Worm (Caenorhabditis elegans) whole organism, L1 larva: ENCODE results near the gene C14F11.4.

Experiments
- C04F5.9 ChIP-seq: sonication (generic microtip); optimal IDR thresholded peaks from 2 replicates; lab custom pipeline; 2016; ENCODE audit warnings: missing genetic modification characterization, missing compliant biosample characterization
- C16A3.4 ChIP-seq: fragments of 150-350 bp; optimal IDR thresholded peaks from 2 replicates; lab custom pipeline; 2014; ENCODE audit warnings: missing biosample characterization, missing genetic modification characterization
- Y116A8C.19 ChIP-seq: sonication (generic microtip); optimal IDR thresholded peaks from 2 replicates; lab custom pipeline; 2016; ENCODE audit warnings: missing compliant biosample characterization, missing genetic modification characterization, borderline replicate concordance
- aha-1 ChIP-seq: fragments of 150-350 bp; optimal IDR thresholded peaks from 2 replicates; lab custom pipeline; 2014; ENCODE audit warnings: missing biosample characterization, missing genetic modification characterization
- alr-1 ChIP-seq: fragments of 200-800 bp; sonication (Bioruptor generic); optimal IDR thresholded peaks from 2 replicates; lab custom pipeline; 2018; ENCODE audit warnings: borderline replicate concordance, mild to moderate bottlenecking, missing genetic modification characterization, missing compliant biosample characterization
- aly-2 ChIP-seq: fragments of 150-350 bp; optimal IDR thresholded peaks from 2 replicates; lab custom pipeline; 2014; ENCODE audit warnings: missing biosample characterization, missing genetic modification characterization
- blmp-1 ChIP-seq: fragments of 150-350 bp; optimal IDR thresholded peaks from 2 replicates; lab custom pipeline; 2014; ENCODE audit warnings: missing biosample characterization, missing genetic modification characterization
- ceh-63 ChIP-seq: fragments of 200-800 bp; sonication (Bioruptor generic); optimal IDR thresholded peaks from 2 replicates; lab custom pipeline; 2018; ENCODE audit warnings: mild to moderate bottlenecking, missing genetic modification characterization, missing compliant biosample characterization
- ceh-82 ChIP-seq, 3 experiments: fragments of 150-350 bp in 1 of 3; sonication (generic microtip) in 2 of 3; optimal IDR thresholded peaks; 2 replicates each; lab custom pipeline; 2014 to 2017; ENCODE audit warnings: missing biosample characterization in 3 of 3, missing genetic modification characterization in 3 of 3
- ceh-88 ChIP-seq: fragments of 200-800 bp; sonication (Bioruptor generic); IDR thresholded peaks from 2 replicates; pipeline ENCODE4 v1.3.6; 2022; ENCODE audit warnings: missing genetic modification characterization, missing compliant biosample characterization
- dsc-1 ChIP-seq: sonication (generic microtip); optimal IDR thresholded peaks from 2 replicates; lab custom pipeline; 2016; ENCODE audit warnings: mild to moderate bottlenecking, missing genetic modification characterization, missing compliant biosample characterization
- efl-1 ChIP-seq, 4 experiments: fragments of 150-350 bp; optimal IDR thresholded peaks in 3 of 4; peaks in 1 of 4; 1 replicate in 1 of 4; 2 replicates in 3 of 4; lab custom pipeline; 2014; ENCODE audit warnings: missing biosample characterization in 2 of 4, missing genetic modification characterization in 2 of 4, missing genetic modification reagents in 2 of 4
- efl-3 ChIP-seq: fragments of 200-800 bp; sonication (Bioruptor generic); optimal IDR thresholded peaks from 2 replicates; lab custom pipeline; 2018; ENCODE audit warnings: mild to moderate bottlenecking, missing genetic modification characterization, missing compliant biosample characterization
- egl-27 ChIP-seq, 2 experiments: fragments of 150-350 bp in 1 of 2; sonication (generic microtip); optimal IDR thresholded peaks; 3 replicates each; lab custom pipeline; 2017 to 2018; ENCODE audit warnings: missing biosample characterization in 2 of 2, missing genetic modification characterization in 2 of 2, missing genetic modification reagents in 2 of 2
- elt-2 ChIP-seq: sonication (generic microtip); optimal IDR thresholded peaks from 2 replicates; lab custom pipeline; 2016; ENCODE audit warnings: missing genetic modification characterization, mild to moderate bottlenecking, inconsistent platforms, missing compliant biosample characterization, missing genetic modification reagents
- elt-3 ChIP-seq, 6 experiments: fragments of 150-350 bp in 1 of 6; sonication (generic microtip); optimal IDR thresholded peaks; 2 replicates each; lab custom pipeline; 2017 to 2018; ENCODE audit warnings: missing biosample characterization in 6 of 6, missing genetic modification characterization in 6 of 6, inconsistent platforms in 1 of 6
- ets-5 ChIP-seq: fragments of 200-800 bp; sonication (Bioruptor generic); IDR thresholded peaks from 2 replicates; pipeline ENCODE4 v1.3.6; 2022; ENCODE audit warnings: missing genetic modification characterization, missing compliant biosample characterization
- fkh-10 ChIP-seq: sonication (generic microtip); optimal IDR thresholded peaks from 2 replicates; lab custom pipeline; 2017; ENCODE audit warnings: missing biosample characterization, missing genetic modification reagents, missing genetic modification characterization
- fkh-4 ChIP-seq: sonication (generic microtip); optimal IDR thresholded peaks from 2 replicates; lab custom pipeline; 2016; ENCODE audit warnings: missing compliant biosample characterization, missing genetic modification characterization, borderline replicate concordance
- fkh-8 ChIP-seq: sonication (generic microtip); optimal IDR thresholded peaks from 2 replicates; lab custom pipeline; 2016; ENCODE audit warnings: mild to moderate bottlenecking, missing genetic modification characterization, missing compliant biosample characterization
- fos-1 ChIP-seq: fragments of 150-350 bp; optimal IDR thresholded peaks from 2 replicates; lab custom pipeline; 2014; ENCODE audit warnings: missing biosample characterization, missing genetic modification characterization
- hpl-2 ChIP-seq: fragments of 150-350 bp; optimal IDR thresholded peaks from 2 replicates; lab custom pipeline; 2014; ENCODE audit warnings: missing biosample characterization, missing genetic modification reagents, missing genetic modification characterization
- irx-1 ChIP-seq: sonication (generic microtip); optimal IDR thresholded peaks from 2 replicates; lab custom pipeline; 2016; ENCODE audit warnings: missing genetic modification characterization, missing compliant biosample characterization
- isw-1 ChIP-seq: fragments of 200-800 bp; sonication (Bioruptor generic); IDR thresholded peaks from 2 replicates; pipeline ENCODE4 v1.3.6; 2022; ENCODE audit warnings: missing genetic modification characterization, missing compliant biosample characterization
- lin-14 ChIP-seq: fragments of 200-800 bp; sonication (Bioruptor generic); optimal IDR thresholded peaks from 2 replicates; lab custom pipeline; 2018; ENCODE audit warnings: mild to moderate bottlenecking, missing genetic modification characterization, moderate library complexity, missing compliant biosample characterization
- lsy-2 ChIP-seq, 2 experiments: fragments of 150-350 bp; optimal IDR thresholded peaks; 2 replicates each; lab custom pipeline; 2014; ENCODE audit warnings: missing biosample characterization in 2 of 2, missing genetic modification characterization in 2 of 2
- mab-9 ChIP-seq: fragments of 200-800 bp; sonication (Bioruptor generic); IDR thresholded peaks from 2 replicates; pipeline ENCODE4 v1.3.6; 2022; ENCODE audit warnings: missing genetic modification reagents, missing genetic modification characterization, missing compliant biosample characterization
- nhr-11 ChIP-seq: fragments of 150-350 bp; optimal IDR thresholded peaks from 2 replicates; lab custom pipeline; 2014; ENCODE audit warnings: missing biosample characterization, missing genetic modification characterization
- nhr-19 ChIP-seq: fragments of 200-800 bp; sonication (Bioruptor generic); conservative IDR thresholded peaks from 2 replicates; pipeline ENCODE4 v1.3.6; 2022; ENCODE audit warnings: missing genetic modification characterization, missing compliant biosample characterization
- nhr-20 ChIP-seq: sonication (generic microtip); optimal IDR thresholded peaks from 2 replicates; lab custom pipeline; 2016; ENCODE audit warnings: mild to moderate bottlenecking, missing genetic modification characterization, missing compliant biosample characterization
- nhr-28 ChIP-seq: fragments of 150-350 bp; optimal IDR thresholded peaks from 2 replicates; lab custom pipeline; 2014; ENCODE audit warnings: missing biosample characterization, missing genetic modification characterization
- nhr-47 ChIP-seq: sonication (generic microtip); optimal IDR thresholded peaks from 2 replicates; lab custom pipeline; 2016; ENCODE audit warnings: mild to moderate bottlenecking, missing genetic modification characterization, moderate library complexity, missing compliant biosample characterization
- nhr-71 ChIP-seq: sonication (generic microtip); optimal IDR thresholded peaks from 2 replicates; lab custom pipeline; 2016; ENCODE audit warnings: mild to moderate bottlenecking, missing genetic modification characterization, moderate library complexity, missing compliant biosample characterization
- nhr-76 ChIP-seq: sonication (generic microtip); optimal IDR thresholded peaks from 2 replicates; lab custom pipeline; 2017; ENCODE audit warnings: missing biosample characterization, missing genetic modification characterization
- nhr-77 ChIP-seq: fragments of 150-350 bp; optimal IDR thresholded peaks from 2 replicates; lab custom pipeline; 2014; ENCODE audit warnings: missing biosample characterization, missing genetic modification characterization
- nhr-85 ChIP-seq: sonication (generic microtip); peaks from one replicate; lab custom pipeline; 2016; ENCODE audit warnings: missing genetic modification characterization, inconsistent platforms, missing compliant biosample characterization
- nhr-90 ChIP-seq: sonication (generic microtip); optimal IDR thresholded peaks from 2 replicates; lab custom pipeline; 2016; ENCODE audit warnings: mild to moderate bottlenecking, missing genetic modification characterization, missing compliant biosample characterization; ENCODE audit not compliant: poor library complexity
- pag-3 ChIP-seq: sonication (generic microtip); optimal IDR thresholded peaks from 2 replicates; lab custom pipeline; 2017; ENCODE audit warnings: missing genetic modification characterization, mild to moderate bottlenecking, missing compliant biosample characterization, antibody characterized with exemption, borderline replicate concordance; ENCODE audit not compliant: insufficient read depth
- rnt-1 ChIP-seq: sonication (generic microtip); optimal IDR thresholded peaks from 2 replicates; lab custom pipeline; 2016; ENCODE audit warnings: mild to moderate bottlenecking, missing genetic modification characterization, moderate library complexity, missing compliant biosample characterization
- skn-1 ChIP-seq: fragments of 150-350 bp; optimal IDR thresholded peaks from 2 replicates; lab custom pipeline; 2014; ENCODE audit warnings: missing biosample characterization, missing genetic modification characterization
- snpc-4 ChIP-seq: fragments of 150-350 bp; optimal IDR thresholded peaks from 2 replicates; lab custom pipeline; 2014; ENCODE audit warnings: missing biosample characterization, missing genetic modification characterization
- snu-23 ChIP-seq: sonication (generic microtip); optimal IDR thresholded peaks from 2 replicates; lab custom pipeline; 2016; ENCODE audit warnings: missing genetic modification characterization, missing compliant biosample characterization
- sup-37 ChIP-seq: fragments of 200-800 bp; sonication (Bioruptor generic); optimal IDR thresholded peaks from 2 replicates; lab custom pipeline; 2018; ENCODE audit warnings: mild to moderate bottlenecking, missing genetic modification characterization, missing compliant biosample characterization
- tbx-2 ChIP-seq: sonication (generic microtip); optimal IDR thresholded peaks from 2 replicates; lab custom pipeline; 2016; ENCODE audit warnings: missing genetic modification characterization, missing compliant biosample characterization
- unc-130 ChIP-seq: fragments of 150-350 bp; optimal IDR thresholded peaks from 2 replicates; lab custom pipeline; 2017; ENCODE audit warnings: missing biosample characterization, missing genetic modification characterization, inconsistent platforms
- unc-30 ChIP-seq: sonication (generic microtip); optimal IDR thresholded peaks from 2 replicates; lab custom pipeline; 2017; ENCODE audit warnings: missing biosample characterization, missing genetic modification characterization
- zip-4 ChIP-seq: fragments of 200-800 bp; sonication (Bioruptor generic); optimal IDR thresholded peaks from 2 replicates; lab custom pipeline; 2018; ENCODE audit warnings: mild to moderate bottlenecking, missing genetic modification characterization, moderate library complexity, missing compliant biosample characterization
- ztf-11 ChIP-seq, 2 experiments: sonication (generic microtip); optimal IDR thresholded peaks; 2 replicates each; lab custom pipeline; 2016 to 2017; ENCODE audit warnings: missing genetic modification characterization in 2 of 2, missing biosample characterization in 1 of 2, missing compliant biosample characterization in 1 of 2
- ztf-4 ChIP-seq: fragments of 150-350 bp; optimal IDR thresholded peaks from 2 replicates; lab custom pipeline; 2014; ENCODE audit warnings: missing biosample characterization, missing genetic modification characterization

Gene C14F11.4

ce11 chrX:6251947-6252617 lies 19.2 kb upstream of the C14F11.4 start (continued):
- TF ChIP-seq nhr-20 (tag; lab: Kevin White, UChicago) (peak; percentile 33), fkh-8 (tag; lab: Kevin White, UChicago) (peak; percentile 52), nhr-47 (tag; lab: Kevin White, UChicago) (peak; percentile 78), hpl-2 (GFP tag; lab: Kevin White, UChicago) (no peak), lin-14 (GFP tag; lab: Kevin White, UChicago) (peak; percentile 46), snpc-4 (tag; lab: Kevin White, UChicago) (no peak), nhr-19 (GFP tag; lab: Robert Waterston, UW) (peak; percentile 62), elt-2 (peak; percentile 64), dsc-1 (tag; lab: Kevin White, UChicago) (peak; percentile 66), nhr-77 (tag; lab: Kevin White, UChicago) (peak; percentile 20), ceh-88 (GFP tag; lab: Robert Waterston, UW) (peak; percentile 64), unc-130 (tag; lab: Kevin White, UChicago) (peak; percentile 14), irx-1 (tag; lab: Kevin White, UChicago) (peak; percentile 65), ztf-11 (tag; optimal IDR thresholded peaks at IDR 0.05; lab: Kevin White, UChicago) (peak in 1 of 2 experiments; percentile 43), snu-23 (peak; percentile 73), unc-30 (tag; lab: Kevin White, UChicago) (no peak), aly-2 (tag; lab: Kevin White, UChicago) (peak; percentile 26), blmp-1 (tag; lab: Kevin White, UChicago) (no peak), skn-1 (tag; lab: Kevin White, UChicago) (no peak), efl-1 (optimal IDR thresholded peaks at IDR 0.05; lab: Kevin White, UChicago) (peak; percentile 21 to 23), efl-1 (GFP tag; optimal IDR thresholded peaks at IDR 0.05 in 1 of 2; lab: Kevin White, UChicago) (no peak), ceh-82 (tag; optimal IDR thresholded peaks at IDR 0.05; lab: Kevin White, UChicago) (peak; percentile 16 to 48 (median 39)), ets-5 (GFP tag; lab: Robert Waterston, UW) (no peak), lsy-2 (tag; optimal IDR thresholded peaks at IDR 0.05; lab: Kevin White, UChicago) (peak in 1 of 2 experiments; percentile 27), elt-3 (tag; optimal IDR thresholded peaks at IDR 0.05; lab: Kevin White, UChicago) (peak in 1 of 6 experiments; percentile 16), nhr-85 (tag; lab: Kevin White, UChicago) (peak; percentile 88), pag-3 (tag; lab: Kevin White, UChicago) (no peak), fos-1 (tag; lab: Kevin White, UChicago) (peak; percentile 22)
- TF ChIP-seq, all 84 proteins: peak for 37

ce11 chrX:6251321-6251720 lies 18.5 kb upstream of the C14F11.4 start:
- no peak for TF ChIP-seq nhr-76 (tag; lab: Kevin White, UChicago)
- no peak for TF ChIP-seq nhr-11 (tag; lab: Kevin White, UChicago)
- TF ChIP-seq alr-1 (tag; lab: Kevin White, UChicago): no peak
- TF ChIP-seq ztf-4 (tag; lab: Kevin White, UChicago): no peak
- no peak for TF ChIP-seq ceh-63
- TF ChIP-seq nhr-90 (tag; lab: Kevin White, UChicago): no peak
- TF ChIP-seq egl-27 (tag; optimal IDR thresholded peaks at IDR 0.05; lab: Kevin White, UChicago): no peak
- no peak for TF ChIP-seq aha-1 (tag; lab: Kevin White, UChicago)
- no peak for TF ChIP-seq isw-1 (GFP tag; lab: Robert Waterston, UW)
- no peak for TF ChIP-seq C16A3.4 (tag; lab: Kevin White, UChicago)
- TF ChIP-seq C04F5.9 (tag; lab: Kevin White, UChicago): no peak
- TF ChIP-seq fkh-4: no peak
- no peak for TF ChIP-seq mab-9 (GFP tag; lab: Robert Waterston, UW)
- no peak for TF ChIP-seq nhr-71 (tag; lab: Kevin White, UChicago)
- TF ChIP-seq rnt-1: peak; percentile 3
- TF ChIP-seq lsy-2 (tag; optimal IDR thresholded peaks at IDR 0.05; lab: Kevin White, UChicago): no peak
- TF ChIP-seq Y116A8C.19 (tag; lab: Kevin White, UChicago): no peak
- peak; percentile 3 for TF ChIP-seq nhr-47 (tag; lab: Kevin White, UChicago)
- TF ChIP-seq nhr-28 (tag; lab: Kevin White, UChicago): no peak
- no peak for TF ChIP-seq efl-3 (GFP tag; lab: Kevin White, UChicago)
- TF ChIP-seq tbx-2 (tag; lab: Kevin White, UChicago): no peak
- TF ChIP-seq zip-4 (GFP tag; lab: Kevin White, UChicago): no peak
- TF ChIP-seq sup-37 (GFP tag; lab: Kevin White, UChicago): no peak
- no peak for TF ChIP-seq nhr-20 (tag; lab: Kevin White, UChicago)
- TF ChIP-seq dsc-1 (tag; lab: Kevin White, UChicago): peak; percentile 26
- TF ChIP-seq fos-1 (tag; lab: Kevin White, UChicago): no peak
- TF ChIP-seq nhr-85 (tag; lab: Kevin White, UChicago): peak; percentile 20
- no peak for TF ChIP-seq fkh-10 (GFP tag; lab: Kevin White, UChicago)
